Worm (Caenorhabditis elegans): ENCODE results near the gene nhr-91.
A peak's percentile ranks its signal among the peaks of the same experiment; 100 is the strongest.

The nhr-91 gene

ce11 chrX:15274079-15274478 lies 35.1 kb upstream of the nhr-91 start:
- TF ChIP-seq aly-2 (tag; optimal IDR thresholded peaks at IDR 0.05) (no peak), elt-3 (tag; optimal IDR thresholded peaks at IDR 0.05) (no peak), sem-4 (tag; optimal IDR thresholded peaks at IDR 0.05) (peak; percentile 77), skn-1 (tag; optimal IDR thresholded peaks at IDR 0.05) (no peak), crh-2 (tag; optimal IDR thresholded peaks at IDR 0.05) (no peak), nhr-11 (tag; optimal IDR thresholded peaks at IDR 0.05) (no peak), unc-62 (GFP tag; optimal IDR thresholded peaks at IDR 0.05) (no peak), sma-9 (GFP tag; optimal IDR thresholded peaks at IDR 0.05) (peak; percentile 53), sma-9 (tag; optimal IDR thresholded peaks at IDR 0.05) (no peak), Y55F3AM.14 (GFP tag; optimal IDR thresholded peaks at IDR 0.05) (peak; percentile 64), lin-13 (GFP tag; optimal IDR thresholded peaks at IDR 0.05) (no peak), mdl-1 (tag; optimal IDR thresholded peaks at IDR 0.05) (peak in 1 of 2 experiments; percentile 53), nhr-6 (tag; optimal IDR thresholded peaks at IDR 0.05) (no peak), peb-1 (tag; optimal IDR thresholded peaks at IDR 0.05) (no peak), ceh-82 (tag; optimal IDR thresholded peaks at IDR 0.05) (no peak), snpc-4 (tag; optimal IDR thresholded peaks at IDR 0.05) (no peak), nhr-10 (tag; optimal IDR thresholded peaks at IDR 0.05) (no peak), nhr-12 (tag; optimal IDR thresholded peaks at IDR 0.05) (no peak), gmeb-1 (tag; optimal IDR thresholded peaks at IDR 0.05) (no peak), ZK546.5 (tag; optimal IDR thresholded peaks at IDR 0.05) (no peak), fos-1 (tag; optimal IDR thresholded peaks at IDR 0.05) (peak; percentile 44), egl-27 (tag; optimal IDR thresholded peaks at IDR 0.05) (peak; percentile 17), lin-11 (tag; optimal IDR thresholded peaks at IDR 0.05) (no peak), C34F6.9 (tag; optimal IDR thresholded peaks at IDR 0.05) (no peak), sma-3 (GFP tag; optimal IDR thresholded peaks at IDR 0.05) (peak; percentile 59), mab-5 (tag; optimal IDR thresholded peaks at IDR 0.05) (no peak), mbf-1 (tag; optimal IDR thresholded peaks at IDR 0.05) (no peak), ama-1 (optimal IDR thresholded peaks at IDR 0.05) (no peak), nhr-23 (tag; optimal IDR thresholded peaks at IDR 0.05) (no peak), ztf-1 (GFP tag; conservative IDR thresholded peaks at IDR 0.05) (no peak), nhr-21 (tag; optimal IDR thresholded peaks at IDR 0.05) (peak; percentile 67), ztf-11 (tag; optimal IDR thresholded peaks at IDR 0.05) (no peak), nhr-25 (tag; optimal IDR thresholded peaks at IDR 0.05) (peak; percentile 98), blmp-1 (tag; optimal IDR thresholded peaks at IDR 0.05; ENCODE audit: insufficient read depth) (peak; percentile 98), elt-1 (tag; optimal IDR thresholded peaks at IDR 0.05) (no peak), nhr-129 (tag; optimal IDR thresholded peaks at IDR 0.05) (peak; percentile 46), alr-1 (tag; optimal IDR thresholded peaks at IDR 0.05) (no peak), ceh-16 (tag; optimal IDR thresholded peaks at IDR 0.05) (peak; percentile 16), zag-1 (tag; optimal IDR thresholded peaks at IDR 0.05) (no peak), unc-55 (GFP tag; optimal IDR thresholded peaks at IDR 0.05) (no peak), nhr-77 (tag; optimal IDR thresholded peaks at IDR 0.05) (no peak), R02D3.7 (tag; optimal IDR thresholded peaks at IDR 0.05) (no peak), lsy-2 (tag; optimal IDR thresholded peaks at IDR 0.05) (no peak), ztf-4 (tag; optimal IDR thresholded peaks at IDR 0.05) (no peak), nhr-237 (tag; optimal IDR thresholded peaks at IDR 0.05) (no peak), F13H6.1 (tag; optimal IDR thresholded peaks at IDR 0.05) (peak; percentile 86), dmd-4 (tag; optimal IDR thresholded peaks at IDR 0.05) (no peak), unc-39 (tag; optimal IDR thresholded peaks at IDR 0.05) (no peak), lin-39 (tag; optimal IDR thresholded peaks at IDR 0.05) (no peak)
